Worm (Caenorhabditis elegans) whole organism, L4 larva: Measurements from ENCODE around the gene ZK673.6.
A peak's percentile ranks its signal among the peaks of the same experiment; 100 is the strongest.

Source experiments
- F49E8.2 ChIP-seq: sonication (generic microtip); optimal IDR thresholded peaks from 2 replicates; lab custom pipeline; 2016; ENCODE audit warnings: missing compliant biosample characterization, mild to moderate bottlenecking, missing genetic modification characterization, borderline replicate concordance
- Y48G9A.11 ChIP-seq: fragments of 200-800 bp; sonication (Bioruptor generic); IDR thresholded peaks from 2 replicates; pipeline ENCODE4 v1.3.6; 2022; ENCODE audit warnings: missing genetic modification reagents, missing genetic modification characterization, missing compliant biosample characterization
- ZK546.5 ChIP-seq, 2 experiments: sonication (generic microtip); optimal IDR thresholded peaks; 2 replicates each; lab custom pipeline; 2017; ENCODE audit warnings: missing biosample characterization in 2 of 2, missing genetic modification characterization in 2 of 2
- ama-1 ChIP-seq: fragments of 150-350 bp; optimal IDR thresholded peaks from 2 replicates; lab custom pipeline; 2014; ENCODE audit warnings: inconsistent platforms, mixed read lengths
- attf-4 ChIP-seq: sonication (generic microtip); optimal IDR thresholded peaks from 3 replicates; lab custom pipeline; 2017; ENCODE audit warnings: missing biosample characterization, missing genetic modification characterization
- fkh-10 ChIP-seq: fragments of 150-350 bp; optimal IDR thresholded peaks from 2 replicates; lab custom pipeline; 2014; ENCODE audit warnings: missing biosample characterization, missing genetic modification reagents, missing genetic modification characterization
- hlh-30 ChIP-seq: sonication (generic microtip); optimal IDR thresholded peaks from 2 replicates; lab custom pipeline; 2017; ENCODE audit warnings: antibody characterized with exemption, mild to moderate bottlenecking, missing genetic modification characterization, missing compliant biosample characterization; ENCODE audit not compliant: insufficient read depth
- hmg-1.1 ChIP-seq: fragments of 200-800 bp; sonication (Bioruptor generic); IDR thresholded peaks from 2 replicates; pipeline ENCODE4 v1.3.6; 2022; ENCODE audit warnings: missing genetic modification reagents, missing genetic modification characterization, missing compliant biosample characterization
- lin-15B ChIP-seq: fragments of 150-350 bp; sonication (generic microtip); optimal IDR thresholded peaks from 3 replicates; lab custom pipeline; 2014; ENCODE audit warnings: missing biosample characterization, missing genetic modification characterization
- snpc-1.2 ChIP-seq: fragments of 200-800 bp; sonication (Bioruptor generic); IDR thresholded peaks from 2 replicates; pipeline ENCODE4 v1.3.6; 2022; ENCODE audit warnings: missing genetic modification reagents, missing genetic modification characterization, missing compliant biosample characterization
- tag-97 ChIP-seq: fragments of 200-800 bp; sonication (Bioruptor generic); IDR thresholded peaks from 2 replicates; pipeline ENCODE4 v1.3.6; 2022; ENCODE audit warnings: missing genetic modification characterization, missing compliant biosample characterization
- unc-39 ChIP-seq: sonication (generic microtip); optimal IDR thresholded peaks from 2 replicates; lab custom pipeline; 2017; ENCODE audit warnings: missing biosample characterization, missing genetic modification characterization
- unc-62 ChIP-seq, 3 experiments: fragments of 150-350 bp in 1 of 3; sonication (generic microtip); optimal IDR thresholded peaks in 2 of 3; peaks in 1 of 3; 1 replicate in 1 of 3; 2 replicates in 2 of 3; lab custom pipeline; 2014 to 2017; ENCODE audit warnings: missing biosample characterization in 3 of 3, missing genetic modification characterization in 3 of 3, missing genetic modification reagents in 3 of 3, missing genotype in 1 of 3
- ztf-11 ChIP-seq: fragments of 150-350 bp; optimal IDR thresholded peaks from 2 replicates; lab custom pipeline; 2014; ENCODE audit warnings: missing biosample characterization, missing genetic modification characterization

DNA sequence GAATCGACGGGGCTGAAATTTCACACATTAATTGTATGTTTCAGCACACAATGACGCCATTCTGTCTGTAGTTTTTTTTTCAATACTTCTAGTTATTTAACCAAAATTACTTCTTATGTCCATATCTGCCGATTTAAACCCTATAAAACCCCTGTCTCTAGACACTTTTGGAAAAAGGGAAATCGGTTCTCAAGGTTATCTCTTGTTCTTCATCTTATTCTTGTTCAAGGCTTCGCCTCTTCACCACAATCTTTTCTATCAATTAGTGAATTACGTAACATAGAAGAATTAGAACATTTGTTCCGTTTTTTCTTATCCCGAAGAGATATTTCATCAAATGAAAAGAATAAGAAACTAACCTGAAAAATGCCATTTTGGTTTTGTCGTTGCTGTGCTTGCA, 36.5 kb upstream of the ZK673.6 start:
- TF ChIP-seq lin-15B (no peak), ama-1 (lab: Kevin White, UChicago) (no peak), unc-39 (tag; lab: Kevin White, UChicago) (no peak), hlh-30 (tag; lab: Kevin White, UChicago) (no peak), fkh-10 (GFP tag; lab: Kevin White, UChicago) (no peak), tag-97 (GFP tag; lab: Robert Waterston, UW) (no peak), unc-62 (GFP tag; optimal IDR thresholded peaks at IDR 0.05 in 1 of 2; lab: Kevin White, UChicago) (peak in 1 of 2 experiments; percentile 54), unc-62 (tag; optimal IDR thresholded peaks at IDR 0.05; lab: Kevin White, UChicago) (no peak), F49E8.2 (no peak), snpc-1.2 (GFP tag; lab: Robert Waterston, UW) (no peak), Y48G9A.11 (GFP tag; lab: Robert Waterston, UW) (no peak), attf-4 (tag; lab: Kevin White, UChicago) (no peak), ztf-11 (tag; lab: Kevin White, UChicago) (no peak), hmg-1.1 (GFP tag; lab: Robert Waterston, UW) (no peak), ZK546.5 (tag; optimal IDR thresholded peaks at IDR 0.05; lab: Kevin White, UChicago) (no peak)
